Fruit fly (Drosophila melanogaster) whole organism, embryonic: ENCODE results near the gene Girdin.

Source experiments
- Abd-B ChIP-seq: fragments of 200-800 bp; sonication (Bioruptor generic); optimal IDR thresholded peaks from 2 replicates; lab custom pipeline; 2018; ENCODE audit warnings: missing biosample characterization, mild to moderate bottlenecking, missing genetic modification characterization, moderate library complexity
- CG10565 ChIP-seq: fragments of 200-800 bp; sonication (Bioruptor generic); optimal IDR thresholded peaks from 3 replicates; lab custom pipeline; 2016; ENCODE audit warnings: missing biosample characterization, mild to moderate bottlenecking, missing genetic modification characterization
- CG11085 ChIP-seq: fragments of 200-800 bp; sonication (Bioruptor generic); IDR thresholded peaks from 2 replicates; pipeline ENCODE4 v1.3.6; 2022; ENCODE audit warnings: missing biosample characterization, missing genetic modification characterization
- CG12236 ChIP-seq: fragments of 200-800 bp; sonication (Bioruptor generic); optimal IDR thresholded peaks from 2 replicates; lab custom pipeline; 2016; ENCODE audit warnings: missing biosample characterization, missing genetic modification characterization
- CG12744 ChIP-seq: fragments of 200-800 bp; sonication (Bioruptor generic); optimal IDR thresholded peaks from 2 replicates; lab custom pipeline; 2016; ENCODE audit warnings: missing biosample characterization, missing genetic modification characterization
- CG13123 ChIP-seq: fragments of 200-800 bp; sonication (Bioruptor generic); optimal IDR thresholded peaks from 2 replicates; lab custom pipeline; 2016; ENCODE audit warnings: missing biosample characterization, missing genetic modification characterization
- CG13424 ChIP-seq: fragments of 200-800 bp; sonication (Bioruptor generic); optimal IDR thresholded peaks from 2 replicates; lab custom pipeline; 2019; ENCODE audit warnings: missing biosample characterization, mild to moderate bottlenecking, missing genetic modification characterization, moderate library complexity
- CG1647 ChIP-seq: fragments of 200-800 bp; sonication (Bioruptor generic); optimal IDR thresholded peaks from 3 replicates; lab custom pipeline; 2016; ENCODE audit warnings: missing biosample characterization, missing genetic modification characterization
- CG16813 ChIP-seq: fragments of 200-800 bp; sonication (Bioruptor generic); IDR thresholded peaks from 3 replicates; pipeline ENCODE4 v1.3.6; 2022; ENCODE audit warnings: missing biosample characterization, missing genetic modification characterization; ENCODE audit not compliant: partially characterized antibody
- CG16815 ChIP-seq: fragments of 200-800 bp; sonication (Bioruptor generic); optimal IDR thresholded peaks from 3 replicates; lab custom pipeline; 2017; ENCODE audit warnings: missing biosample characterization, mild to moderate bottlenecking, missing genetic modification characterization
- CG17829 ChIP-seq: fragments of 200-800 bp; optimal IDR thresholded peaks from 2 replicates; lab custom pipeline; 2019; ENCODE audit warnings: missing biosample characterization, mild to moderate bottlenecking, missing genetic modification characterization, moderate library complexity
- CG18619 ChIP-seq: fragments of 200-800 bp; sonication (Bioruptor generic); optimal IDR thresholded peaks from 3 replicates; lab custom pipeline; 2017; ENCODE audit warnings: missing biosample characterization, mild to moderate bottlenecking, missing genetic modification characterization
- CG33213 ChIP-seq: fragments of 200-800 bp; sonication (Bioruptor generic); optimal IDR thresholded peaks from 3 replicates; lab custom pipeline; 2016; ENCODE audit warnings: missing biosample characterization, missing genetic modification characterization
- CG4282 ChIP-seq: fragments of 200-800 bp; sonication (Bioruptor generic); optimal IDR thresholded peaks from 2 replicates; lab custom pipeline; 2016; ENCODE audit warnings: missing biosample characterization, missing genetic modification characterization
- CG4854 ChIP-seq: fragments of 200-800 bp; sonication (Bioruptor generic); optimal IDR thresholded peaks from 2 replicates; lab custom pipeline; 2016; ENCODE audit warnings: missing biosample characterization, missing genetic modification characterization, inconsistent platforms
- CG6765 ChIP-seq: fragments of 200-800 bp; sonication (Bioruptor generic); optimal IDR thresholded peaks from 3 replicates; lab custom pipeline; 2017; ENCODE audit warnings: missing biosample characterization, mild to moderate bottlenecking, missing genetic modification characterization
- CTCF ChIP-seq: fragments of 200-800 bp; sonication (Bioruptor generic); optimal IDR thresholded peaks from 2 replicates; lab custom pipeline; 2017; ENCODE audit warnings: missing biosample characterization, mild to moderate bottlenecking, missing genetic modification characterization, moderate library complexity
- Chrac-16 ChIP-seq: fragments of 200-800 bp; sonication (Bioruptor generic); optimal IDR thresholded peaks from 3 replicates; lab custom pipeline; 2016; ENCODE audit warnings: missing biosample characterization, missing genetic modification characterization
- Dek ChIP-seq: fragments of 200-800 bp; sonication (Bioruptor generic); optimal IDR thresholded peaks from 3 replicates; lab custom pipeline; 2019; ENCODE audit warnings: missing biosample characterization, mild to moderate bottlenecking, missing genetic modification characterization, moderate library complexity
- Doc3 ChIP-seq: fragments of 200-800 bp; sonication (Bioruptor generic); IDR thresholded peaks from 3 replicates; pipeline ENCODE4 v1.3.6; 2022; ENCODE audit warnings: missing biosample characterization, missing genetic modification characterization; ENCODE audit not compliant: partially characterized antibody
- ERR ChIP-seq: fragments of 200-800 bp; sonication (Bioruptor generic); optimal IDR thresholded peaks from 2 replicates; lab custom pipeline; 2016; ENCODE audit warnings: missing biosample characterization, missing genetic modification characterization
- Fer2 ChIP-seq: fragments of 200-800 bp; sonication (Bioruptor generic); optimal IDR thresholded peaks from 2 replicates; lab custom pipeline; 2018; ENCODE audit warnings: missing biosample characterization, mild to moderate bottlenecking, missing genetic modification characterization, moderate library complexity
- H15 ChIP-seq: fragments of 200-800 bp; sonication (Bioruptor generic); IDR thresholded peaks from 3 replicates; pipeline ENCODE4 v1.3.6; 2022; ENCODE audit warnings: missing biosample characterization, missing genetic modification characterization
- HLH3B ChIP-seq: fragments of 200-800 bp; sonication (Bioruptor generic); IDR thresholded peaks from 2 replicates; pipeline ENCODE4 v1.3.6; 2022; ENCODE audit warnings: missing biosample characterization, missing genetic modification characterization
- Hmr ChIP-seq: fragments of 200-800 bp; sonication (Bioruptor generic); optimal IDR thresholded peaks from 3 replicates; lab custom pipeline; 2017; ENCODE audit warnings: mild to moderate bottlenecking, missing biosample characterization, missing genetic modification reagents, missing genetic modification characterization
- Jarid2 ChIP-seq: fragments of 200-800 bp; sonication (Bioruptor generic); optimal IDR thresholded peaks from 3 replicates; lab custom pipeline; 2017; ENCODE audit warnings: mild to moderate bottlenecking, missing biosample characterization, missing genetic modification reagents, missing genetic modification characterization
- MESR4 ChIP-seq: fragments of 200-800 bp; sonication (Bioruptor generic); optimal IDR thresholded peaks from 2 replicates; lab custom pipeline; 2018; ENCODE audit warnings: missing biosample characterization, mild to moderate bottlenecking, missing genetic modification characterization, moderate library complexity
- Pdp1 ChIP-seq, 2 experiments: fragments of 200-800 bp; sonication (Bioruptor generic); optimal IDR thresholded peaks; 3 replicates each; lab custom pipeline; 2016; ENCODE audit warnings: missing biosample characterization in 2 of 2, missing genetic modification characterization in 2 of 2, mild to moderate bottlenecking in 1 of 2, moderate library complexity in 1 of 2
- Rfx ChIP-seq: fragments of 200-800 bp; sonication (Bioruptor generic); IDR thresholded peaks from 2 replicates; pipeline ENCODE4 v1.3.6; 2022; ENCODE audit warnings: missing biosample characterization, missing genetic modification characterization
- Sox100B ChIP-seq: fragments of 200-800 bp; sonication (Bioruptor generic); optimal IDR thresholded peaks from 3 replicates; lab custom pipeline; 2018; ENCODE audit warnings: missing biosample characterization, mild to moderate bottlenecking, missing genetic modification characterization
- Trl ChIP-seq, 3 experiments: fragments of >200 bp in 2 of 3; fragments of 200-800 bp in 1 of 3; sonication (Bioruptor generic) in 1 of 3; optimal IDR thresholded peaks; 2 replicates in 1 of 3; 3 replicates in 2 of 3; lab custom pipeline; 2016 to 2017; ENCODE audit warnings: missing biosample characterization in 1 of 3, missing genetic modification characterization in 1 of 3
- cad ChIP-seq: fragments of >200 bp; optimal IDR thresholded peaks from 2 replicates; lab custom pipeline; 2017; ENCODE audit warnings: missing biosample characterization, missing genetic modification characterization
- corto ChIP-seq: fragments of 200-800 bp; sonication (Bioruptor generic); optimal IDR thresholded peaks from 2 replicates; lab custom pipeline; 2016; ENCODE audit warnings: missing biosample characterization, mild to moderate bottlenecking, missing genetic modification characterization, moderate library complexity
- dmrt99B ChIP-seq: fragments of 200-800 bp; sonication (Bioruptor generic); optimal IDR thresholded peaks from 2 replicates; lab custom pipeline; 2018; ENCODE audit warnings: missing biosample characterization, mild to moderate bottlenecking, missing genetic modification characterization, moderate library complexity
- emc ChIP-seq: fragments of 200-800 bp; sonication (Bioruptor generic); optimal IDR thresholded peaks from 2 replicates; lab custom pipeline; 2016; ENCODE audit warnings: missing biosample characterization, missing genetic modification characterization
- gfzf ChIP-seq: fragments of 200-800 bp; sonication (Bioruptor generic); optimal IDR thresholded peaks from 2 replicates; lab custom pipeline; 2016; ENCODE audit warnings: missing biosample characterization, mild to moderate bottlenecking, missing genetic modification characterization, moderate library complexity
- jigr1 ChIP-seq: fragments of 200-800 bp; sonication (Bioruptor generic); IDR thresholded peaks from 3 replicates; pipeline ENCODE4 v1.3.6; 2022; ENCODE audit warnings: missing biosample characterization, missing genetic modification characterization
- mirr ChIP-seq: fragments of 200-800 bp; sonication (Bioruptor generic); optimal IDR thresholded peaks from 3 replicates; lab custom pipeline; 2018; ENCODE audit warnings: missing biosample characterization, mild to moderate bottlenecking, missing genetic modification characterization
- otp ChIP-seq: fragments of 200-800 bp; sonication (Bioruptor generic); IDR thresholded peaks from 3 replicates; pipeline ENCODE4, ENCODE4 v1.3.6; 2022; ENCODE audit warnings: missing biosample characterization, missing genetic modification characterization
- pfk ChIP-seq: fragments of 200-800 bp; sonication (Bioruptor generic); optimal IDR thresholded peaks from 2 replicates; lab custom pipeline; 2018; ENCODE audit warnings: missing biosample characterization, mild to moderate bottlenecking, missing genetic modification characterization, moderate library complexity
- pho ChIP-seq: fragments of 200-800 bp; sonication (Bioruptor generic); optimal IDR thresholded peaks from 2 replicates; lab custom pipeline; 2016; ENCODE audit warnings: missing biosample characterization, missing genetic modification characterization
- ranshi ChIP-seq: fragments of 200-800 bp; sonication (Bioruptor generic); IDR thresholded peaks from 2 replicates; pipeline ENCODE4 v1.3.6; 2022; ENCODE audit warnings: missing biosample characterization, missing genetic modification characterization
- repo ChIP-seq: fragments of 200-800 bp; sonication (Bioruptor generic); optimal IDR thresholded peaks from 2 replicates; lab custom pipeline; 2016; ENCODE audit warnings: missing biosample characterization, missing genetic modification characterization
- run ChIP-seq: fragments of 200-800 bp; sonication (Bioruptor generic); optimal IDR thresholded peaks from 3 replicates; lab custom pipeline; 2018; ENCODE audit warnings: missing biosample characterization, mild to moderate bottlenecking, missing genetic modification characterization
- seq ChIP-seq: fragments of 200-800 bp; sonication (Bioruptor generic); IDR thresholded peaks from 2 replicates; pipeline ENCODE4 v1.3.6; 2022; ENCODE audit warnings: missing biosample characterization, missing genetic modification characterization
- stc ChIP-seq: fragments of 200-800 bp; sonication (Bioruptor generic); IDR thresholded peaks from 2 replicates; pipeline ENCODE4 v1.3.6; 2022; ENCODE audit warnings: missing biosample characterization, missing genetic modification characterization
- tgo ChIP-seq: fragments of 200-800 bp; sonication (Bioruptor generic); IDR thresholded peaks from 3 replicates; pipeline ENCODE4 v1.3.6; 2022; ENCODE audit warnings: missing biosample characterization, missing genetic modification characterization
- tna ChIP-seq: fragments of 200-800 bp; sonication (Bioruptor generic); IDR thresholded peaks from 2 replicates; pipeline ENCODE4 v1.3.6; 2022; ENCODE audit warnings: missing biosample characterization, missing genetic modification characterization; ENCODE audit not compliant: partially characterized antibody
- vnd ChIP-seq: fragments of 200-800 bp; sonication (Bioruptor generic); IDR thresholded peaks from 3 replicates; pipeline ENCODE4 v1.3.6; 2022; ENCODE audit warnings: missing biosample characterization, missing genetic modification characterization; ENCODE audit not compliant: partially characterized antibody
- z ChIP-seq: fragments of 200-800 bp; sonication (Bioruptor generic); IDR thresholded peaks from 3 replicates; pipeline ENCODE4 v1.3.6; 2022; ENCODE audit warnings: missing biosample characterization, missing genetic modification characterization
- zen ChIP-seq: fragments of 200-800 bp; sonication (Bioruptor generic); optimal IDR thresholded peaks from 3 replicates; lab custom pipeline; 2018; ENCODE audit warnings: missing biosample characterization, mild to moderate bottlenecking, missing genetic modification characterization, moderate library complexity

Gene Girdin

DNA sequence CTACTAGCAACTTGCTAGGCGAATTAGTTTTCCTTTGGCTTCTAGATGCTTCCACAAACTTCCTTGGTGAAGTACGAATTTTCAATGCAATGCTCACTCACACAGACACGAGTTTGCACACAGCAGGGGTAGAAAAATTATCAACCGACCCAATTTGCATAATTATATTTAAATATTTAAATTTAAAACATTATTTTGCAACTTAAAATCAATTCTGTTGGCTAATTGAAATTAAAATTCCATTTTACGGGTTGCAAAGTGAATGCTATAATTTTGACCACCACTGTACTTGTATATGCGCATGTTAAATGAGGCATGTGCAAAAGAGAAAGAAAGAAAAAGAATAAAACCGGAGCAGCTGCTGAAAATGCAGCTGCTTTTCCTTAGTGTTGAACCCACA lies 15.3 kb downstream of the Girdin start (continued):
- TF ChIP-seq Jarid2 (peak; percentile 67), jigr1 (peak; percentile 90), CG4282 (GFP tag; lab: Kevin White, UChicago) (no peak), ERR (GFP tag; lab: Kevin White, UChicago) (peak; percentile 50), Dek (peak; percentile 93), pfk (GFP tag; lab: Kevin White, UChicago) (peak; percentile 2), MESR4 (GFP tag; lab: Kevin White, UChicago) (peak; percentile 40), HLH3B (GFP tag; lab: Robert Waterston, UW) (peak; percentile 95), dmrt99B (tag; lab: Kevin White, UChicago) (peak; percentile 96), otp (GFP tag; lab: Robert Waterston, UW) (peak; percentile 92; the same call in 2 of the 3 replicates), Trl (optimal IDR thresholded peaks at IDR 0.05; lab: Kevin White, UChicago) (no peak), Trl (GFP tag; optimal IDR thresholded peaks at IDR 0.05; lab: Kevin White, UChicago) (peak; percentile 47), CTCF (GFP tag; lab: Kevin White, UChicago) (peak; percentile 59), CG6765 (peak; percentile 86), CG10565 (GFP tag; lab: Kevin White, UChicago) (peak; percentile 57), ranshi (GFP tag; lab: Robert Waterston, UW) (peak; percentile 95), tna (GFP tag; lab: Robert Waterston, UW) (no peak), tgo (peak; percentile 93), Fer2 (peak; percentile 77), Sox100B (GFP tag; lab: Kevin White, UChicago) (peak; percentile 93), CG16813 (GFP tag; lab: Robert Waterston, UW) (no peak), Doc3 (no peak), pho (peak; percentile 29), CG18619 (GFP tag; lab: Kevin White, UChicago) (peak; percentile 90), Abd-B (peak; percentile 88), CG33213 (GFP tag; lab: Kevin White, UChicago) (peak; percentile 57), Pdp1 (GFP tag; optimal IDR thresholded peaks at IDR 0.05; lab: Kevin White, UChicago) (peak; percentile 55), CG16815 (GFP tag; lab: Kevin White, UChicago) (peak; percentile 85), mirr (GFP tag; lab: Kevin White, UChicago) (peak; percentile 45), Rfx (GFP tag; lab: Robert Waterston, UW) (peak; percentile 92), vnd (GFP tag; lab: Robert Waterston, UW) (no peak), Hmr (GFP tag; lab: Kevin White, UChicago) (peak; percentile 94), CG12744 (peak; percentile 3), emc (GFP tag; lab: Kevin White, UChicago) (no peak), seq (GFP tag; lab: Robert Waterston, UW) (peak; percentile 95), CG11085 (GFP tag; lab: Robert Waterston, UW) (peak; percentile 81), CG17829 (peak; percentile 95), gfzf (GFP tag; lab: Kevin White, UChicago) (no peak), CG13123 (GFP tag; lab: Kevin White, UChicago) (peak; percentile 81), CG13424 (tag; lab: Kevin White, UChicago) (peak; percentile 93), CG1647 (peak; percentile 72), corto (peak; percentile 93), stc (GFP tag; lab: Robert Waterston, UW) (peak; percentile 93), CG4854 (peak; percentile 67), zen (tag; lab: Kevin White, UChicago) (peak; percentile 97), run (tag; lab: Kevin White, UChicago) (peak; percentile 89), CG12236 (no peak), repo (peak; percentile 48), H15 (GFP tag; lab: Robert Waterston, UW) (peak; percentile 91), z (GFP tag; lab: Robert Waterston, UW) (0 out of 3 replicates have a peak, but pooled peaks have one; percentile 32), cad (GFP tag; lab: Kevin White, UChicago) (no peak), Chrac-16 (GFP tag; lab: Kevin White, UChicago) (peak; percentile 87)
